Worm (Caenorhabditis elegans) whole organism, L1 larva: ENCODE measurements around the gene memo-1.

Experiments used
- C16A3.4 ChIP-seq: fragments of 150-350 bp; optimal IDR thresholded peaks from 2 replicates; lab custom pipeline; 2014; ENCODE audit warnings: missing biosample characterization, missing genetic modification characterization
- F16B12.6 ChIP-seq: fragments of 150-350 bp; optimal IDR thresholded peaks from 2 replicates; lab custom pipeline; 2014; ENCODE audit warnings: missing biosample characterization, missing genetic modification characterization
- Y116A8C.19 ChIP-seq: sonication (generic microtip); optimal IDR thresholded peaks from 2 replicates; lab custom pipeline; 2016; ENCODE audit warnings: missing compliant biosample characterization, missing genetic modification characterization, borderline replicate concordance
- ama-1 ChIP-seq: fragments of 150-350 bp; optimal IDR thresholded peaks from 2 replicates; lab custom pipeline; 2014
- blmp-1 ChIP-seq: fragments of 150-350 bp; optimal IDR thresholded peaks from 2 replicates; lab custom pipeline; 2014; ENCODE audit warnings: missing biosample characterization, missing genetic modification characterization
- ceh-63 ChIP-seq: fragments of 200-800 bp; sonication (Bioruptor generic); optimal IDR thresholded peaks from 2 replicates; lab custom pipeline; 2018; ENCODE audit warnings: mild to moderate bottlenecking, missing genetic modification characterization, missing compliant biosample characterization
- dpl-1 ChIP-seq, 3 experiments: fragments of 150-350 bp in 2 of 3; sonication (generic microtip) in 1 of 3; optimal IDR thresholded peaks; 2 replicates each; lab custom pipeline; 2014 to 2017; ENCODE audit warnings: missing biosample characterization in 3 of 3, missing genetic modification characterization in 3 of 3, missing genetic modification reagents in 3 of 3
- efl-1 ChIP-seq, 4 experiments: fragments of 150-350 bp; optimal IDR thresholded peaks in 3 of 4; peaks in 1 of 4; 1 replicate in 1 of 4; 2 replicates in 3 of 4; lab custom pipeline; 2014; ENCODE audit warnings: missing biosample characterization in 2 of 4, missing genetic modification characterization in 2 of 4, missing genetic modification reagents in 2 of 4
- egl-13 ChIP-seq: sonication (generic microtip); optimal IDR thresholded peaks from 2 replicates; lab custom pipeline; 2016; ENCODE audit warnings: missing genotype, missing genetic modification reagents, missing genetic modification characterization, missing compliant biosample characterization
- elt-3 ChIP-seq, 6 experiments: fragments of 150-350 bp in 1 of 6; sonication (generic microtip); optimal IDR thresholded peaks; 2 replicates each; lab custom pipeline; 2017 to 2018; ENCODE audit warnings: missing biosample characterization in 6 of 6, missing genetic modification characterization in 6 of 6, inconsistent platforms in 1 of 6
- fkh-10 ChIP-seq: sonication (generic microtip); optimal IDR thresholded peaks from 2 replicates; lab custom pipeline; 2017; ENCODE audit warnings: missing biosample characterization, missing genetic modification reagents, missing genetic modification characterization
- isw-1 ChIP-seq: fragments of 200-800 bp; sonication (Bioruptor generic); IDR thresholded peaks from 2 replicates; pipeline ENCODE4 v1.3.6; 2022; ENCODE audit warnings: missing genetic modification characterization, missing compliant biosample characterization
- jun-1 ChIP-seq: fragments of 150-350 bp; optimal IDR thresholded peaks from 2 replicates; lab custom pipeline; 2014; ENCODE audit warnings: missing biosample characterization, missing genetic modification reagents, missing genetic modification characterization
- lin-13 ChIP-seq: fragments of 150-350 bp; optimal IDR thresholded peaks from 2 replicates; lab custom pipeline; 2014; ENCODE audit warnings: missing biosample characterization, missing genetic modification reagents, missing genetic modification characterization
- lin-14 ChIP-seq: fragments of 200-800 bp; sonication (Bioruptor generic); optimal IDR thresholded peaks from 2 replicates; lab custom pipeline; 2018; ENCODE audit warnings: mild to moderate bottlenecking, missing genetic modification characterization, moderate library complexity, missing compliant biosample characterization
- lin-39 ChIP-seq: fragments of 150-350 bp; optimal IDR thresholded peaks from 2 replicates; lab custom pipeline; 2014; ENCODE audit warnings: missing biosample characterization, missing genetic modification reagents, missing genetic modification characterization
- lir-3 ChIP-seq: sonication (generic microtip); optimal IDR thresholded peaks from 2 replicates; lab custom pipeline; 2016; ENCODE audit warnings: mild to moderate bottlenecking, missing genetic modification characterization, moderate library complexity, missing compliant biosample characterization; ENCODE audit not compliant: poor library complexity
- lsy-2 ChIP-seq, 2 experiments: fragments of 150-350 bp; optimal IDR thresholded peaks; 2 replicates each; lab custom pipeline; 2014; ENCODE audit warnings: missing biosample characterization in 2 of 2, missing genetic modification characterization in 2 of 2
- mep-1 ChIP-seq: fragments of 150-350 bp; optimal IDR thresholded peaks from 2 replicates; lab custom pipeline; 2014; ENCODE audit warnings: missing biosample characterization, missing genetic modification characterization
- nhr-11 ChIP-seq: fragments of 150-350 bp; optimal IDR thresholded peaks from 2 replicates; lab custom pipeline; 2014; ENCODE audit warnings: missing biosample characterization, missing genetic modification characterization
- nhr-19 ChIP-seq: fragments of 200-800 bp; sonication (Bioruptor generic); conservative IDR thresholded peaks from 2 replicates; pipeline ENCODE4 v1.3.6; 2022; ENCODE audit warnings: missing genetic modification characterization, missing compliant biosample characterization
- nhr-237 ChIP-seq: fragments of 150-350 bp; optimal IDR thresholded peaks from 2 replicates; lab custom pipeline; 2014; ENCODE audit warnings: missing biosample characterization, missing genetic modification characterization
- nhr-28 ChIP-seq: fragments of 150-350 bp; optimal IDR thresholded peaks from 2 replicates; lab custom pipeline; 2014; ENCODE audit warnings: missing biosample characterization, missing genetic modification characterization
- nhr-71 ChIP-seq: sonication (generic microtip); optimal IDR thresholded peaks from 2 replicates; lab custom pipeline; 2016; ENCODE audit warnings: mild to moderate bottlenecking, missing genetic modification characterization, moderate library complexity, missing compliant biosample characterization
- nhr-90 ChIP-seq: sonication (generic microtip); optimal IDR thresholded peaks from 2 replicates; lab custom pipeline; 2016; ENCODE audit warnings: mild to moderate bottlenecking, missing genetic modification characterization, missing compliant biosample characterization; ENCODE audit not compliant: poor library complexity
- pag-3 ChIP-seq: sonication (generic microtip); optimal IDR thresholded peaks from 2 replicates; lab custom pipeline; 2017; ENCODE audit warnings: missing genetic modification characterization, mild to moderate bottlenecking, missing compliant biosample characterization, antibody characterized with exemption, borderline replicate concordance; ENCODE audit not compliant: insufficient read depth
- pqm-1 ChIP-seq: sonication (generic microtip); optimal IDR thresholded peaks from 3 replicates; lab custom pipeline; 2017; ENCODE audit warnings: missing biosample characterization, missing genetic modification characterization
- rnt-1 ChIP-seq: sonication (generic microtip); optimal IDR thresholded peaks from 2 replicates; lab custom pipeline; 2016; ENCODE audit warnings: mild to moderate bottlenecking, missing genetic modification characterization, moderate library complexity, missing compliant biosample characterization
- snpc-4 ChIP-seq: fragments of 150-350 bp; optimal IDR thresholded peaks from 2 replicates; lab custom pipeline; 2014; ENCODE audit warnings: missing biosample characterization, missing genetic modification characterization
- snu-23 ChIP-seq: sonication (generic microtip); optimal IDR thresholded peaks from 2 replicates; lab custom pipeline; 2016; ENCODE audit warnings: missing genetic modification characterization, missing compliant biosample characterization
- sox-4 ChIP-seq: sonication (generic microtip); optimal IDR thresholded peaks from 2 replicates; lab custom pipeline; 2016; ENCODE audit warnings: missing genetic modification characterization, missing compliant biosample characterization
- sup-37 ChIP-seq: fragments of 200-800 bp; sonication (Bioruptor generic); optimal IDR thresholded peaks from 2 replicates; lab custom pipeline; 2018; ENCODE audit warnings: mild to moderate bottlenecking, missing genetic modification characterization, missing compliant biosample characterization
- swsn-7 ChIP-seq: sonication (generic microtip); optimal IDR thresholded peaks from 2 replicates; lab custom pipeline; 2016; ENCODE audit warnings: missing genetic modification characterization, missing compliant biosample characterization
- xbp-1 ChIP-seq: sonication (generic microtip); optimal IDR thresholded peaks from 2 replicates; lab custom pipeline; 2016; ENCODE audit warnings: missing genetic modification characterization, missing compliant biosample characterization
- ztf-11 ChIP-seq, 2 experiments: sonication (generic microtip); optimal IDR thresholded peaks; 2 replicates each; lab custom pipeline; 2016 to 2017; ENCODE audit warnings: missing genetic modification characterization in 2 of 2, missing biosample characterization in 1 of 2, missing compliant biosample characterization in 1 of 2
- ztf-4 ChIP-seq: fragments of 150-350 bp; optimal IDR thresholded peaks from 2 replicates; lab custom pipeline; 2014; ENCODE audit warnings: missing biosample characterization, missing genetic modification characterization

memo-1 gene

DNA sequence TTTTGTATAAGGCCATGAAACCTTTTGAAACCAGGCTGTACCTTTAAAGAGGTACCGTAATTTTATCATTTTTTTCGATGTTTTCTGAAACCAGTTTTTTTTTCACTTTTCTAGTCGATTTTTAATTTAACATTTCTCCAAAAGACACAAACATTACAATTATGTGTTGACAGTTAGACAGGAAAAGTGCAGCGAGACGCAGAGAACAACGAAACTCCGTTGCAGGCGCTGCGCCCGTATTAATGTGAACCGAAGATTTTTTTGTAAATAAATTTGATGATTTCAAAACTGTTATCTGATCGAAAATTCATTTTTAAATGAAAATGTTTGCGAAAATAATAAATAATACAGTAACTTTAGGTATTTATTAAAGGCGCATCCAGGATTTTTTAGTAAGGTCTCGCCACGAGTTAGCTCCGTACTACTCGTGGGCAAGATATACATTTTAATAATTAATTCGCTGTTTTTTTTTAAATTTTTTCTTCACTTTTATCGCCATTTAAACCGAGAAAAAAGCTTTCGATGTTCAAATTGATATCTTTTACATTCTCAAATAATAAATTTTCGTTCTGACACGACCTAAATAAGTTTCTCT lies 30.0 kb upstream of the memo-1 start, which contains the start of gene F40A3.3:
F40A3.3 (plus strand) TSS at position 564 of the 595 bp plus-strand sequence.
- TF ChIP-seq snu-23 (GFP tag; lab: Kevin White, UChicago) (peak; percentile 14), nhr-90 (tag; lab: Kevin White, UChicago) (no peak), efl-1 (optimal IDR thresholded peaks at IDR 0.05; lab: Kevin White, UChicago) (no peak), efl-1 (GFP tag; optimal IDR thresholded peaks at IDR 0.05 in 1 of 2; lab: Kevin White, UChicago) (peak in 1 of 2 experiments; percentile 11), ama-1 (lab: Kevin White, UChicago) (no peak), F16B12.6 (no peak), lin-39 (no peak), lin-14 (GFP tag; lab: Kevin White, UChicago) (peak; percentile 10), nhr-19 (GFP tag; lab: Robert Waterston, UW) (no peak), blmp-1 (peak; percentile 22), C16A3.4 (tag; lab: Kevin White, UChicago) (peak; percentile 2), mep-1 (tag; lab: Kevin White, UChicago) (peak; percentile 33), lsy-2 (tag; optimal IDR thresholded peaks at IDR 0.05; lab: Kevin White, UChicago) (peak in 1 of 2 experiments; percentile 34), jun-1 (tag; lab: Kevin White, UChicago) (no peak), rnt-1 (tag; lab: Kevin White, UChicago) (no peak), lin-13 (GFP tag; lab: Kevin White, UChicago) (no peak), nhr-11 (tag; lab: Kevin White, UChicago) (no peak), swsn-7 (tag; lab: Kevin White, UChicago) (no peak), sox-4 (tag; lab: Kevin White, UChicago) (no peak), Y116A8C.19 (tag; lab: Kevin White, UChicago) (no peak)

DNA sequence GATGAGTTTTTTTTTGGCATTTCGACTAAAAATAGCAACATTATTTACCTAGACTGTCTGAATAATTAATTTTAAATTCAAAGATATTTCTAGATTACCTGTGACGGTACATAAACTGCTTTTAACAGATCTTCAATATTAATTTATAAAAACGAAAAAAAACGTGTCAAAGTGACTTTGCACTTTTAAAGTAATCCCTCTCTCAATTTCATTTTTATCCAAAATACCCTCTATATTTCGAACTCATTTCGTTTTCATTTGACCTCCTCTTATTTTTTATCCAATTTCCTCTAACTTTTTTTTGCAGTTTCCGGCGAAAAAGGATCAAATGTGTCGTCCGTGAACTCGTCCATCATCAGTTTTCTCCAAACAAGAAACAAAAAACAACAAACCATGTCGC lies 28.5 kb upstream of the memo-1 start, which contains the start of gene F40A3.4:
F40A3.4 (plus strand) TSS at position 301 of the 400 bp plus-strand sequence.
- TF ChIP-seq efl-1 (optimal IDR thresholded peaks at IDR 0.05; lab: Kevin White, UChicago) (no peak), efl-1 (GFP tag; optimal IDR thresholded peaks at IDR 0.05 in 1 of 2; lab: Kevin White, UChicago) (peak in 1 of 2 experiments; percentile 48), elt-3 (tag; optimal IDR thresholded peaks at IDR 0.05; lab: Kevin White, UChicago) (no peak)
- TF ChIP-seq, all 84 proteins: peak for 1

- TF ChIP-seq lin-14 (GFP tag; lab: Kevin White, UChicago), result peak; percentile 58
- peak; percentile 81 for TF ChIP-seq fkh-10 (GFP tag; lab: Kevin White, UChicago)
- TF ChIP-seq nhr-28 (tag; lab: Kevin White, UChicago), result no peak
These were observed 26.0 kb upstream of the memo-1 start for ce11 chrV:7872945-7873344.

- TF ChIP-seq blmp-1 (peak; percentile 75), dpl-1 (GFP tag; optimal IDR thresholded peaks at IDR 0.05; lab: Kevin White, UChicago) (no peak)
- TF ChIP-seq, all 84 proteins: peak for 1
These were observed 23.7 kb upstream of the memo-1 start, which contains the start of gene nipi-4 for ce11 chrV:7870707-7871106. TSS of gene nipi-4 (minus strand) at chrV:7870807.

- TF ChIP-seq lir-3 (tag; lab: Kevin White, UChicago) (no peak), fkh-10 (GFP tag; lab: Kevin White, UChicago) (no peak), nhr-28 (tag; lab: Kevin White, UChicago) (no peak), snpc-4 (tag; lab: Kevin White, UChicago) (no peak), dpl-1 (GFP tag; optimal IDR thresholded peaks at IDR 0.05; lab: Kevin White, UChicago) (no peak), rnt-1 (tag; lab: Kevin White, UChicago) (no peak), ztf-11 (tag; optimal IDR thresholded peaks at IDR 0.05; lab: Kevin White, UChicago) (no peak), nhr-237 (tag; lab: Kevin White, UChicago) (no peak), lin-13 (GFP tag; lab: Kevin White, UChicago) (no peak), ztf-4 (tag; lab: Kevin White, UChicago) (no peak), sup-37 (GFP tag; lab: Kevin White, UChicago) (no peak), lin-39 (no peak), pag-3 (tag; lab: Kevin White, UChicago) (no peak), ceh-63 (GFP tag; lab: Kevin White, UChicago) (no peak), nhr-71 (tag; lab: Kevin White, UChicago) (no peak), isw-1 (GFP tag; lab: Robert Waterston, UW) (no peak), egl-13 (tag; lab: Kevin White, UChicago) (no peak), pqm-1 (tag; lab: Kevin White, UChicago) (no peak), xbp-1 (tag; lab: Kevin White, UChicago) (no peak)
These were observed 17.7 kb upstream of the memo-1 start, which contains the start of gene C37C3.11 for ce11 chrV:7864663-7865062. TSS of gene C37C3.11 (minus strand) at chrV:7864763.
